Worm (Caenorhabditis elegans): ENCODE measurements around the gene T27E4.7.

DNA sequence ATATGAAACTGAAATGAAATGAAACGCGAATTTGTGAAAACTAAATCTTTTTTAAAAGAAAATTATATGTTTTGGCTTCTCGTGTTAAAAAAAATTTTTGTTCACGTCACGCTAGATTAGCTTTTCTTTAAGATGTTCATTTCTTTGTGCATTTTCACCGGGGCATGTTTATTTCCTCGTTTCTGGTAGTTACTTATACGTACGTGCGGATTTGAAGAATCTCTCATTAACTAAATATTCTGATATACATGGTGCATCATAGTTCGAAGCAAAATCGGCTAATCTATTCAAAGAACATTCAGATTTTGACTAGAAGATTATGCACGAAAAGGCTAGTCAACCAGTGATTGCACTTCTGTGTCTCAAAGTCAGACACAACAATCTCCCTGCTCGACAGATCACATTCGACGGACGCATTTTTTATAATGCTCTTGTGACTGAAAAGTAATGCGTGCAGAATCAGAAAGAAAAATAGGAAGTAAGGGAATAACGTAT, 28.5 kb downstream of the T27E4.7 start, which contains the start of gene C25E10.17:
- TF ChIP-seq ama-1 (optimal IDR thresholded peaks at IDR 0.05) (no peak), flt-1 (GFP tag; IDR thresholded peaks at IDR 0.05) (no peak), hmg-4 (GFP tag; optimal IDR thresholded peaks at IDR 0.05) (no peak), sea-1 (GFP tag; conservative IDR thresholded peaks at IDR 0.05) (no peak), F13C5.2 (tag; optimal IDR thresholded peaks at IDR 0.05) (no peak), ets-7 (tag; optimal IDR thresholded peaks at IDR 0.05) (no peak), tra-4 (tag; optimal IDR thresholded peaks at IDR 0.05) (no peak), tbx-37 (GFP tag; conservative IDR thresholded peaks at IDR 0.05) (no peak), aly-1 (tag; optimal IDR thresholded peaks at IDR 0.05) (no peak), ceh-36 (tag; optimal IDR thresholded peaks at IDR 0.05) (no peak), tbx-11 (GFP tag; IDR thresholded peaks at IDR 0.05) (no peak), hnd-1 (tag; optimal IDR thresholded peaks at IDR 0.05) (no peak), scrt-1 (GFP tag; IDR thresholded peaks at IDR 0.05) (no peak), pes-1 (GFP tag; IDR thresholded peaks at IDR 0.05) (no peak)
